Fruit fly (Drosophila melanogaster): ENCODE results near the gene Hipk.

- no peak for TF ChIP-seq insv (optimal IDR thresholded peaks at IDR 0.05)
- TF ChIP-seq h (optimal IDR thresholded peaks at IDR 0.05) = no peak
- no peak for TF ChIP-seq psq (optimal IDR thresholded peaks at IDR 0.05)
Measured at dm6 chr3L:516948-517599, 25.8 kb upstream of the Hipk start.

Measured in Kc167 (cell line).